Fruit fly (Drosophila melanogaster) whole organism, embryonic: ENCODE results near the gene gkt.

Source experiments
- CG10543 ChIP-seq: fragments of 200-800 bp; sonication (Bioruptor generic); optimal IDR thresholded peaks from 3 replicates; lab custom pipeline; 2017; ENCODE audit warnings: missing biosample characterization, mild to moderate bottlenecking, missing genetic modification characterization, moderate library complexity
- CG11695 ChIP-seq: fragments of 200-800 bp; sonication (Bioruptor generic); IDR thresholded peaks from 3 replicates; pipeline ENCODE4 v1.3.6; 2022; ENCODE audit warnings: missing biosample characterization, missing genetic modification characterization
- CG12155 ChIP-seq: fragments of 200-800 bp; sonication (Bioruptor generic); optimal IDR thresholded peaks from 3 replicates; lab custom pipeline; 2016; ENCODE audit warnings: missing biosample characterization, missing genetic modification characterization
- CG12299 ChIP-seq: fragments of 200-800 bp; sonication (Bioruptor generic); optimal IDR thresholded peaks from 2 replicates; lab custom pipeline; 2018; ENCODE audit warnings: missing biosample characterization, mild to moderate bottlenecking, missing genetic modification characterization
- CG13123 ChIP-seq: fragments of 200-800 bp; sonication (Bioruptor generic); optimal IDR thresholded peaks from 2 replicates; lab custom pipeline; 2016; ENCODE audit warnings: missing biosample characterization, missing genetic modification characterization
- CG13424 ChIP-seq: fragments of 200-800 bp; sonication (Bioruptor generic); optimal IDR thresholded peaks from 2 replicates; lab custom pipeline; 2019; ENCODE audit warnings: missing biosample characterization, mild to moderate bottlenecking, missing genetic modification characterization, moderate library complexity
- CG13894 ChIP-seq: fragments of 200-800 bp; sonication (Bioruptor generic); optimal IDR thresholded peaks from 3 replicates; lab custom pipeline; 2018; ENCODE audit warnings: missing biosample characterization, mild to moderate bottlenecking, missing genetic modification characterization, moderate library complexity
- CG14441 ChIP-seq: fragments of 200-800 bp; sonication (Bioruptor generic); IDR thresholded peaks from 2 replicates; pipeline ENCODE4 v1.3.6; 2022; ENCODE audit warnings: missing biosample characterization, missing genetic modification characterization
- CG15269 ChIP-seq: fragments of 200-800 bp; sonication (Bioruptor generic); optimal IDR thresholded peaks from 2 replicates; lab custom pipeline; 2018; ENCODE audit warnings: missing biosample characterization, mild to moderate bottlenecking, missing genetic modification characterization, moderate library complexity
- CG15696 ChIP-seq: fragments of 200-800 bp; sonication (Bioruptor generic); optimal IDR thresholded peaks from 2 replicates; lab custom pipeline; 2019; ENCODE audit warnings: missing biosample characterization, mild to moderate bottlenecking, missing genetic modification characterization, moderate library complexity
- CG3163 ChIP-seq: fragments of 200-800 bp; sonication (Bioruptor generic); optimal IDR thresholded peaks from 3 replicates; lab custom pipeline; 2016; ENCODE audit warnings: missing biosample characterization, missing genetic modification characterization
- CG4360 ChIP-seq: fragments of 200-800 bp; sonication (Bioruptor generic); IDR thresholded peaks from 2 replicates; pipeline ENCODE4 v1.3.6; 2022; ENCODE audit warnings: missing biosample characterization, missing genetic modification characterization
- CG7556 ChIP-seq: fragments of 200-800 bp; sonication (Bioruptor generic); optimal IDR thresholded peaks from 2 replicates; lab custom pipeline; 2017; ENCODE audit warnings: missing biosample characterization, mild to moderate bottlenecking, missing genetic modification characterization
- CG8290 ChIP-seq, 3 experiments: fragments of 200-800 bp; sonication (Bioruptor generic); optimal IDR thresholded peaks; 2 replicates each; lab custom pipeline; 2016 to 2019; ENCODE audit warnings: missing biosample characterization in 3 of 3, missing genetic modification characterization in 3 of 3, mild to moderate bottlenecking in 2 of 3, moderate library complexity in 1 of 3
- CG8765 ChIP-seq: fragments of 200-800 bp; sonication (Bioruptor generic); IDR thresholded peaks from 2 replicates; pipeline ENCODE4 v1.3.6; 2022; ENCODE audit warnings: missing biosample characterization, missing genetic modification characterization
- Dbx ChIP-seq: fragments of 200-800 bp; sonication (Bioruptor generic); IDR thresholded peaks from 3 replicates; pipeline ENCODE4 v1.3.6; 2022; ENCODE audit warnings: missing biosample characterization, missing genetic modification characterization
- Dek ChIP-seq: fragments of 200-800 bp; sonication (Bioruptor generic); optimal IDR thresholded peaks from 3 replicates; lab custom pipeline; 2019; ENCODE audit warnings: missing biosample characterization, mild to moderate bottlenecking, missing genetic modification characterization, moderate library complexity
- E2f2 ChIP-seq: fragments of 200-800 bp; sonication (Bioruptor generic); IDR thresholded peaks from 2 replicates; pipeline ENCODE4 v1.3.6; 2022; ENCODE audit warnings: missing biosample characterization, missing genetic modification characterization
- Ets65A ChIP-seq: fragments of 200-800 bp; sonication (Bioruptor generic); peaks from one replicate; lab custom pipeline; 2016; ENCODE audit warnings: missing biosample characterization, missing genetic modification characterization
- Gug ChIP-seq: fragments of 200-800 bp; sonication (Bioruptor generic); IDR thresholded peaks from 4 replicates; pipeline ENCODE4 v1.3.6; 2022; ENCODE audit warnings: missing biosample characterization, missing genetic modification characterization
- HLH3B ChIP-seq: fragments of 200-800 bp; sonication (Bioruptor generic); IDR thresholded peaks from 2 replicates; pipeline ENCODE4 v1.3.6; 2022; ENCODE audit warnings: missing biosample characterization, missing genetic modification characterization
- Hmr ChIP-seq: fragments of 200-800 bp; sonication (Bioruptor generic); optimal IDR thresholded peaks from 3 replicates; lab custom pipeline; 2017; ENCODE audit warnings: mild to moderate bottlenecking, missing biosample characterization, missing genetic modification reagents, missing genetic modification characterization
- Hr3 ChIP-seq: fragments of 200-800 bp; sonication (Bioruptor generic); optimal IDR thresholded peaks from 3 replicates; lab custom pipeline; 2016; ENCODE audit warnings: missing biosample characterization, missing genetic modification characterization
- Hr39 ChIP-seq: fragments of >200 bp; optimal IDR thresholded peaks from 2 replicates; lab custom pipeline; 2017
- MESR4 ChIP-seq: fragments of 200-800 bp; sonication (Bioruptor generic); optimal IDR thresholded peaks from 2 replicates; lab custom pipeline; 2018; ENCODE audit warnings: missing biosample characterization, mild to moderate bottlenecking, missing genetic modification characterization, moderate library complexity
- Meics ChIP-seq: fragments of 200-800 bp; sonication (Bioruptor generic); optimal IDR thresholded peaks from 2 replicates; lab custom pipeline; 2017; ENCODE audit warnings: missing biosample characterization, mild to moderate bottlenecking, missing genetic modification characterization
- NFAT ChIP-seq: fragments of 200-800 bp; sonication (Bioruptor generic); IDR thresholded peaks from 2 replicates; pipeline ENCODE4 v1.3.6; 2022; ENCODE audit warnings: missing biosample characterization, missing genetic modification characterization
- NfI ChIP-seq: fragments of 200-800 bp; sonication (Bioruptor generic); optimal IDR thresholded peaks from 3 replicates; lab custom pipeline; 2018; ENCODE audit warnings: missing biosample characterization, mild to moderate bottlenecking, missing genetic modification characterization, moderate library complexity
- Spps ChIP-seq: fragments of 200-800 bp; sonication (Bioruptor generic); optimal IDR thresholded peaks from 2 replicates; lab custom pipeline; 2018; ENCODE audit warnings: missing biosample characterization, mild to moderate bottlenecking, missing genetic modification characterization
- Ssrp ChIP-seq: fragments of 200-800 bp; sonication (Bioruptor generic); optimal IDR thresholded peaks from 2 replicates; lab custom pipeline; 2018; ENCODE audit warnings: missing biosample characterization, mild to moderate bottlenecking, missing genetic modification characterization, moderate library complexity
- Taf1 ChIP-seq: fragments of 200-800 bp; sonication (Bioruptor generic); IDR thresholded peaks from 2 replicates; pipeline ENCODE4 v1.3.6; 2022; ENCODE audit warnings: missing biosample characterization, missing genetic modification characterization
- Xrp1 ChIP-seq: fragments of 200-800 bp; sonication (Bioruptor generic); IDR thresholded peaks from 2 replicates; pipeline ENCODE4 v1.3.6; 2022; ENCODE audit warnings: missing biosample characterization, missing genetic modification characterization
- ab ChIP-seq: fragments of 200-800 bp; sonication (Bioruptor generic); optimal IDR thresholded peaks from 2 replicates; lab custom pipeline; 2016; ENCODE audit warnings: missing biosample characterization, missing genetic modification characterization
- al ChIP-seq: fragments of 200-800 bp; sonication (Bioruptor generic); IDR thresholded peaks from 2 replicates; pipeline ENCODE4 v1.3.6; 2022; ENCODE audit warnings: missing biosample characterization, missing genetic modification characterization
- ase ChIP-seq: fragments of 200-800 bp; sonication (Bioruptor generic); IDR thresholded peaks from 3 replicates; pipeline ENCODE4 v1.3.6; 2022; ENCODE audit warnings: missing biosample characterization, missing genetic modification characterization
- dan ChIP-seq: fragments of 200-800 bp; sonication (Bioruptor generic); IDR thresholded peaks from 2 replicates; pipeline ENCODE4 v1.3.6; 2022; ENCODE audit warnings: missing biosample characterization, missing genetic modification characterization
- ems ChIP-seq: fragments of 200-800 bp; sonication (Bioruptor generic); optimal IDR thresholded peaks from 3 replicates; lab custom pipeline; 2016; ENCODE audit warnings: missing biosample characterization, missing genetic modification characterization
- hkb ChIP-seq, 2 experiments: fragments of 200-800 bp in 1 of 2; fragments of >200 bp in 1 of 2; sonication (Bioruptor generic) in 1 of 2; IDR thresholded peaks in 1 of 2; optimal IDR thresholded peaks in 1 of 2; 2 replicates each; pipeline versions ENCODE4 v1.3.6 to Lab custom; 2017 to 2022; ENCODE audit warnings: missing biosample characterization in 1 of 2, missing genetic modification characterization in 1 of 2
- hth ChIP-seq: fragments of >200 bp; optimal IDR thresholded peaks from 2 replicates; lab custom pipeline; 2017; ENCODE audit warnings: inconsistent platforms
- insv ChIP-seq, 2 experiments: fragments of 200-800 bp; sonication (Bioruptor generic); optimal IDR thresholded peaks; 3 replicates each; lab custom pipeline; 2016 to 2018; ENCODE audit warnings: missing biosample characterization in 2 of 2, missing genetic modification characterization in 2 of 2
- inv ChIP-seq: fragments of 200-800 bp; sonication (Bioruptor generic); IDR thresholded peaks from 2 replicates; pipeline ENCODE4 v1.3.6; 2022; ENCODE audit warnings: missing biosample characterization, missing genetic modification characterization; ENCODE audit not compliant: partially characterized antibody
- ken ChIP-seq: fragments of 200-800 bp; sonication (Bioruptor generic); IDR thresholded peaks from 3 replicates; pipeline ENCODE4 v1.3.6; 2022; ENCODE audit warnings: missing biosample characterization, missing genetic modification characterization
- kni ChIP-seq: fragments of 200-800 bp; sonication (Bioruptor generic); optimal IDR thresholded peaks from 3 replicates; lab custom pipeline; 2017; ENCODE audit warnings: mild to moderate bottlenecking, missing biosample characterization, missing genetic modification reagents, missing genetic modification characterization
- nerfin-1 ChIP-seq: fragments of 200-800 bp; sonication (Bioruptor generic); optimal IDR thresholded peaks from 3 replicates; lab custom pipeline; 2019; ENCODE audit warnings: missing biosample characterization, mild to moderate bottlenecking, missing genetic modification characterization, moderate library complexity
- nerfin-2 ChIP-seq: fragments of 200-800 bp; sonication (Bioruptor generic); IDR thresholded peaks from 2 replicates; pipeline ENCODE4 v1.3.6; 2022; ENCODE audit warnings: missing biosample characterization, missing genetic modification characterization; ENCODE audit not compliant: partially characterized antibody
- onecut ChIP-seq: fragments of 200-800 bp; sonication (Bioruptor generic); IDR thresholded peaks from 2 replicates; pipeline ENCODE4 v1.3.6; 2022; ENCODE audit warnings: missing biosample characterization, missing genetic modification characterization
- org-1 ChIP-seq: fragments of 200-800 bp; sonication (Bioruptor generic); optimal IDR thresholded peaks from 2 replicates; lab custom pipeline; 2017; ENCODE audit warnings: missing biosample characterization, missing genetic modification characterization
- pum ChIP-seq: fragments of 200-800 bp; sonication (Bioruptor generic); optimal IDR thresholded peaks from 2 replicates; lab custom pipeline; 2016; ENCODE audit warnings: missing biosample characterization, missing genetic modification characterization
- pzg ChIP-seq: fragments of 200-800 bp; sonication (Bioruptor generic); optimal IDR thresholded peaks from 3 replicates; lab custom pipeline; 2018; ENCODE audit warnings: missing biosample characterization, mild to moderate bottlenecking, missing genetic modification characterization, moderate library complexity
- twi ChIP-seq: fragments of 200-800 bp; optimal IDR thresholded peaks from 2 replicates; lab custom pipeline; 2019; ENCODE audit warnings: missing biosample characterization, mild to moderate bottlenecking, missing genetic modification characterization, moderate library complexity
- tx ChIP-seq: fragments of 200-800 bp; sonication (Bioruptor generic); optimal IDR thresholded peaks from 2 replicates; lab custom pipeline; 2016; ENCODE audit warnings: missing biosample characterization, missing genetic modification characterization
- yki ChIP-seq: fragments of >200 bp; optimal IDR thresholded peaks from 3 replicates; lab custom pipeline; 2018

Gene gkt

dm6 chr2L:3121745-3122144, 38.0 kb upstream of the gkt start (continued):
- no peak for TF ChIP-seq ken
- no peak for TF ChIP-seq CG14441 (GFP tag; lab: Robert Waterston, UW)
- TF ChIP-seq ab (GFP tag; lab: Kevin White, UChicago): no peak
- TF ChIP-seq ems: no peak
- TF ChIP-seq pzg (GFP tag; lab: Kevin White, UChicago): no peak
- TF ChIP-seq Ssrp (tag; lab: Kevin White, UChicago): no peak
- no peak for TF ChIP-seq MESR4
- TF ChIP-seq yki (lab: Kevin White, UChicago): no peak
- no peak for TF ChIP-seq kni (GFP tag; lab: Kevin White, UChicago)
- TF ChIP-seq Xrp1 (GFP tag; lab: Robert Waterston, UW): no peak
- TF ChIP-seq CG15696 (tag; lab: Kevin White, UChicago): no peak
- peak; percentile 28 for TF ChIP-seq CG15269 (tag; lab: Kevin White, UChicago)
- TF ChIP-seq ase (GFP tag; lab: Robert Waterston, UW): no peak
- TF ChIP-seq CG13123: no peak
- no peak for TF ChIP-seq hth (lab: Kevin White, UChicago)
- TF ChIP-seq CG8290 (GFP tag; optimal IDR thresholded peaks at IDR 0.05; lab: Kevin White, UChicago): no peak
- no peak for TF ChIP-seq CG8290 (tag; optimal IDR thresholded peaks at IDR 0.05; lab: Kevin White, UChicago)
- TF ChIP-seq Ets65A (GFP tag; lab: Kevin White, UChicago): no peak
- TF ChIP-seq Hmr (GFP tag; lab: Kevin White, UChicago): peak; percentile 43
- no peak for TF ChIP-seq dan (GFP tag; lab: Robert Waterston, UW)
- no peak for TF ChIP-seq Dbx
- no peak for TF ChIP-seq Meics (GFP tag; lab: Kevin White, UChicago)
- no peak for TF ChIP-seq CG3163
- no peak for TF ChIP-seq tx (GFP tag; lab: Kevin White, UChicago)
- TF ChIP-seq CG7556 (GFP tag; lab: Kevin White, UChicago): peak; percentile 8
- no peak for TF ChIP-seq CG13894 (tag; lab: Kevin White, UChicago)
- TF ChIP-seq Hr39 (lab: Kevin White, UChicago): no peak
- no peak for TF ChIP-seq hkb (optimal IDR thresholded peaks at IDR 0.05; lab: Kevin White, UChicago)
- TF ChIP-seq hkb (GFP tag; IDR thresholded peaks at IDR 0.05; lab: Robert Waterston, UW): peak; percentile 21; the same call in 1 of the 2 replicates
- TF ChIP-seq CG8765: no peak
- no peak for TF ChIP-seq CG13424 (tag; lab: Kevin White, UChicago)
- TF ChIP-seq CG12299: no peak
- no peak for TF ChIP-seq nerfin-1 (tag; lab: Kevin White, UChicago)
- TF ChIP-seq CG12155 (GFP tag; lab: Kevin White, UChicago): no peak
- TF ChIP-seq Gug (GFP tag; lab: Robert Waterston, UW): no peak
- TF ChIP-seq E2f2: no peak
- TF ChIP-seq Spps (tag; lab: Kevin White, UChicago): no peak
- TF ChIP-seq CG4360: 0 out of 2 replicates have a peak, but pooled peaks have one; percentile 14
- TF ChIP-seq onecut (GFP tag; lab: Robert Waterston, UW): peak; percentile 11; the same call in 1 of the 2 replicates
- TF ChIP-seq twi: no peak
- 0 out of 2 replicates have a peak, but pooled peaks have one; percentile 20 for TF ChIP-seq HLH3B (GFP tag; lab: Robert Waterston, UW)
- TF ChIP-seq al (GFP tag; lab: Robert Waterston, UW): no peak
- peak; percentile 8 for TF ChIP-seq Dek (tag; lab: Kevin White, UChicago)
- TF ChIP-seq pum (GFP tag; lab: Kevin White, UChicago): no peak
- peak; percentile 41 for TF ChIP-seq org-1 (GFP tag; lab: Kevin White, UChicago)
- TF ChIP-seq inv: no peak
- no peak for TF ChIP-seq Taf1 (GFP tag; lab: Robert Waterston, UW)
- TF ChIP-seq insv (GFP tag; optimal IDR thresholded peaks at IDR 0.05; lab: Kevin White, UChicago): no peak
- no peak for TF ChIP-seq NfI (GFP tag; lab: Kevin White, UChicago)
- TF ChIP-seq nerfin-2: no peak
- no peak for TF ChIP-seq Hr3
- TF ChIP-seq CG11695: no peak
- TF ChIP-seq CG10543 (GFP tag; lab: Kevin White, UChicago): no peak
- no peak for TF ChIP-seq NFAT (GFP tag; lab: Robert Waterston, UW)
